Worm (Caenorhabditis elegans) whole organism, L4 larva: ENCODE results near the gene F09C12.2.

Experiments
- D1046.2 ChIP-seq: fragments of 200-800 bp; sonication (Bioruptor generic); IDR thresholded peaks from 2 replicates; pipeline ENCODE4 v1.3.6; 2022; ENCODE audit warnings: missing genetic modification characterization, missing compliant biosample characterization
- F10B5.3 ChIP-seq: sonication (generic microtip); optimal IDR thresholded peaks from 2 replicates; lab custom pipeline; 2016; ENCODE audit warnings: mild to moderate bottlenecking, missing genetic modification characterization, missing compliant biosample characterization
- F26F4.8 ChIP-seq: fragments of 200-800 bp; sonication (Bioruptor generic); conservative IDR thresholded peaks from 2 replicates; pipeline ENCODE4 v1.3.6; 2022; ENCODE audit warnings: missing genetic modification characterization, missing compliant biosample characterization
- F49E8.2 ChIP-seq: sonication (generic microtip); optimal IDR thresholded peaks from 2 replicates; lab custom pipeline; 2016; ENCODE audit warnings: missing compliant biosample characterization, mild to moderate bottlenecking, missing genetic modification characterization, borderline replicate concordance
- R02D3.7 ChIP-seq: fragments of 150-350 bp; sonication (generic microtip); optimal IDR thresholded peaks from 3 replicates; lab custom pipeline; 2014; ENCODE audit warnings: missing biosample characterization, missing genetic modification characterization
- T26A8.4 ChIP-seq: fragments of 200-800 bp; sonication (Bioruptor generic); IDR thresholded peaks from 2 replicates; pipeline ENCODE4 v1.3.6; 2022; ENCODE audit warnings: missing genetic modification characterization, missing compliant biosample characterization
- Y5F2A.4 ChIP-seq: fragments of 200-800 bp; sonication (Bioruptor generic); optimal IDR thresholded peaks from 2 replicates; lab custom pipeline; 2018; ENCODE audit warnings: mild to moderate bottlenecking, missing genetic modification characterization, missing compliant biosample characterization
- Y75B8A.6 ChIP-seq: fragments of 200-800 bp; sonication (Bioruptor generic); IDR thresholded peaks from 2 replicates; pipeline ENCODE4 v1.3.6; 2022; ENCODE audit warnings: missing genetic modification reagents, missing genetic modification characterization, missing compliant biosample characterization
- aly-2 ChIP-seq: sonication (generic microtip); optimal IDR thresholded peaks from 2 replicates; lab custom pipeline; 2018; ENCODE audit warnings: missing biosample characterization, missing genetic modification characterization
- ceh-20 ChIP-seq: fragments of 200-800 bp; sonication (Bioruptor generic); IDR thresholded peaks from 2 replicates; pipeline ENCODE4 v1.3.6; 2022; ENCODE audit warnings: missing genetic modification reagents, missing genetic modification characterization, missing compliant biosample characterization
- ceh-28 ChIP-seq: fragments of 150-350 bp; optimal IDR thresholded peaks from 2 replicates; lab custom pipeline; 2014; ENCODE audit warnings: missing biosample characterization, missing genetic modification reagents, missing genetic modification characterization
- ceh-44 ChIP-seq: fragments of 200-800 bp; sonication (Bioruptor generic); IDR thresholded peaks from 2 replicates; pipeline ENCODE4 v1.3.6; 2022; ENCODE audit warnings: missing genetic modification reagents, missing genetic modification characterization, missing compliant biosample characterization
- ctbp-1 ChIP-seq: fragments of 200-800 bp; sonication (Bioruptor generic); IDR thresholded peaks from 2 replicates; pipeline ENCODE4 v1.3.6; 2022; ENCODE audit warnings: missing genetic modification reagents, missing genetic modification characterization, missing compliant biosample characterization
- daf-16 ChIP-seq, 3 experiments: sonication (generic microtip); optimal IDR thresholded peaks; 2 replicates each; lab custom pipeline; 2016 to 2017; ENCODE audit warnings: missing genetic modification characterization in 3 of 3, missing genetic modification reagents in 3 of 3, mild to moderate bottlenecking in 2 of 3, missing compliant biosample characterization in 2 of 3, missing biosample characterization in 1 of 3, moderate library complexity in 1 of 3
- daf-8 ChIP-seq: fragments of 200-800 bp; sonication (Bioruptor generic); IDR thresholded peaks from 2 replicates; pipeline ENCODE4 v1.3.6; 2022; ENCODE audit warnings: missing genetic modification characterization, missing compliant biosample characterization
- dmd-6 ChIP-seq: fragments of 200-800 bp; sonication (Bioruptor generic); IDR thresholded peaks from 2 replicates; pipeline ENCODE4 v1.3.6; 2022; ENCODE audit warnings: missing genetic modification reagents, missing genetic modification characterization, missing compliant biosample characterization
- dmd-8 ChIP-seq: fragments of 200-800 bp; sonication (Bioruptor generic); IDR thresholded peaks from 2 replicates; pipeline ENCODE4 v1.3.6; 2022; ENCODE audit warnings: missing genetic modification characterization, missing compliant biosample characterization
- duxl-1 ChIP-seq: sonication (generic microtip); optimal IDR thresholded peaks from 2 replicates; lab custom pipeline; 2016; ENCODE audit warnings: mild to moderate bottlenecking, missing genetic modification characterization, moderate library complexity, missing compliant biosample characterization; ENCODE audit not compliant: poor library complexity
- egl-27 ChIP-seq: sonication (generic microtip); optimal IDR thresholded peaks from 3 replicates; lab custom pipeline; 2017; ENCODE audit warnings: missing biosample characterization, missing genetic modification reagents, missing genetic modification characterization
- fos-1 ChIP-seq: fragments of 150-350 bp; optimal IDR thresholded peaks from 2 replicates; lab custom pipeline; 2014; ENCODE audit warnings: missing biosample characterization, missing genetic modification characterization
- hif-1 ChIP-seq, 2 experiments: sonication (generic microtip); optimal IDR thresholded peaks; 2 replicates each; lab custom pipeline; 2016 to 2017; ENCODE audit warnings: missing compliant biosample characterization in 2 of 2, missing genetic modification characterization in 2 of 2, missing genetic modification reagents in 2 of 2, missing genotype in 2 of 2, mild to moderate bottlenecking in 1 of 2
- hlh-11 ChIP-seq: fragments of 200-800 bp; sonication (Bioruptor generic); optimal IDR thresholded peaks from 2 replicates; lab custom pipeline; 2018; ENCODE audit warnings: mild to moderate bottlenecking, missing genetic modification characterization, missing compliant biosample characterization
- hlh-30 ChIP-seq: sonication (generic microtip); optimal IDR thresholded peaks from 2 replicates; lab custom pipeline; 2017; ENCODE audit warnings: antibody characterized with exemption, mild to moderate bottlenecking, missing genetic modification characterization, missing compliant biosample characterization; ENCODE audit not compliant: insufficient read depth
- hmg-1.1 ChIP-seq: fragments of 200-800 bp; sonication (Bioruptor generic); IDR thresholded peaks from 2 replicates; pipeline ENCODE4 v1.3.6; 2022; ENCODE audit warnings: missing genetic modification reagents, missing genetic modification characterization, missing compliant biosample characterization
- jun-1 ChIP-seq: fragments of 150-350 bp; optimal IDR thresholded peaks from 2 replicates; lab custom pipeline; 2014; ENCODE audit warnings: missing biosample characterization, missing genetic modification reagents, missing genetic modification characterization
- lin-29 ChIP-seq: fragments of 200-800 bp; sonication (Bioruptor generic); IDR thresholded peaks from 2 replicates; pipeline ENCODE4 v1.3.6; 2022; ENCODE audit warnings: missing genetic modification reagents, missing genetic modification characterization, missing compliant biosample characterization
- lin-39 ChIP-seq: fragments of 150-350 bp; optimal IDR thresholded peaks from 2 replicates; lab custom pipeline; 2014; ENCODE audit warnings: missing biosample characterization, missing genetic modification reagents, missing genetic modification characterization
- lir-3 ChIP-seq: sonication (generic microtip); optimal IDR thresholded peaks from 2 replicates; lab custom pipeline; 2016; ENCODE audit warnings: mild to moderate bottlenecking, missing genetic modification characterization, missing compliant biosample characterization
- madf-5 ChIP-seq, 2 experiments: fragments of 200-800 bp; sonication (Bioruptor generic); IDR thresholded peaks; 2 replicates each; pipeline ENCODE4 v1.3.6; 2022; ENCODE audit warnings: missing compliant biosample characterization in 2 of 2, missing genetic modification characterization in 2 of 2
- madf-9 ChIP-seq: fragments of 200-800 bp; sonication (Bioruptor generic); conservative IDR thresholded peaks from 2 replicates; pipeline ENCODE4 v1.3.6; 2022; ENCODE audit warnings: missing genetic modification reagents, missing genetic modification characterization, missing compliant biosample characterization
- mdl-1 ChIP-seq, 2 experiments: fragments of 150-350 bp in 1 of 2; sonication (generic microtip) in 1 of 2; optimal IDR thresholded peaks; 2 replicates each; lab custom pipeline; 2014 to 2017; ENCODE audit warnings: missing biosample characterization in 2 of 2, missing genetic modification characterization in 2 of 2
- mdt-29 ChIP-seq: fragments of 200-800 bp; sonication (Bioruptor generic); IDR thresholded peaks from 2 replicates; pipeline ENCODE4 v1.3.6; 2022; ENCODE audit warnings: missing genetic modification reagents, missing genetic modification characterization, missing compliant biosample characterization
- mxl-3 ChIP-seq: fragments of 200-800 bp; sonication (Bioruptor generic); optimal IDR thresholded peaks from 2 replicates; lab custom pipeline; 2018; ENCODE audit warnings: mild to moderate bottlenecking, missing genetic modification characterization, missing compliant biosample characterization
- nhr-10 ChIP-seq: fragments of 150-350 bp; optimal IDR thresholded peaks from 2 replicates; lab custom pipeline; 2014; ENCODE audit warnings: missing biosample characterization, missing genetic modification characterization
- nhr-102 ChIP-seq: sonication (generic microtip); optimal IDR thresholded peaks from 2 replicates; lab custom pipeline; 2016; ENCODE audit warnings: mild to moderate bottlenecking, missing genetic modification characterization, moderate library complexity, missing compliant biosample characterization
- nhr-111 ChIP-seq: fragments of 200-800 bp; sonication (Bioruptor generic); optimal IDR thresholded peaks from 2 replicates; lab custom pipeline; 2018; ENCODE audit warnings: mild to moderate bottlenecking, missing genetic modification characterization, missing compliant biosample characterization
- nhr-25 ChIP-seq: sonication (generic microtip); optimal IDR thresholded peaks from 2 replicates; lab custom pipeline; 2017; ENCODE audit warnings: missing genetic modification characterization, mild to moderate bottlenecking, missing compliant biosample characterization, antibody characterized with exemption, moderate library complexity, borderline replicate concordance; ENCODE audit not compliant: insufficient read depth
- nhr-76 ChIP-seq: fragments of 150-350 bp; optimal IDR thresholded peaks from 2 replicates; lab custom pipeline; 2014; ENCODE audit warnings: missing biosample characterization, missing genetic modification characterization
- pha-4 ChIP-seq, 2 experiments: fragments of 150-350 bp in 1 of 2; fragments of 200-800 bp in 1 of 2; sonication (Bioruptor generic) in 1 of 2; IDR thresholded peaks in 1 of 2; optimal IDR thresholded peaks in 1 of 2; 2 replicates each; pipeline versions ENCODE4 v1.3.6 to Lab custom; 2014 to 2022; ENCODE audit warnings: missing genetic modification characterization in 2 of 2, missing genetic modification reagents in 2 of 2, missing biosample characterization in 1 of 2, missing compliant biosample characterization in 1 of 2
- php-3 ChIP-seq: fragments of 200-800 bp; sonication (Bioruptor generic); IDR thresholded peaks from 2 replicates; pipeline ENCODE4 v1.3.6; 2022; ENCODE audit warnings: missing genetic modification reagents, missing genetic modification characterization, missing compliant biosample characterization
- rbr-2 ChIP-seq: sonication (generic microtip); optimal IDR thresholded peaks from 2 replicates; lab custom pipeline; 2016; ENCODE audit warnings: missing genotype, missing genetic modification characterization, missing compliant biosample characterization
- tag-97 ChIP-seq: fragments of 200-800 bp; sonication (Bioruptor generic); IDR thresholded peaks from 2 replicates; pipeline ENCODE4 v1.3.6; 2022; ENCODE audit warnings: missing genetic modification characterization, missing compliant biosample characterization
- unc-39 ChIP-seq: sonication (generic microtip); optimal IDR thresholded peaks from 2 replicates; lab custom pipeline; 2017; ENCODE audit warnings: missing biosample characterization, missing genetic modification characterization
- unc-62 ChIP-seq, 3 experiments: fragments of 150-350 bp in 1 of 3; sonication (generic microtip); optimal IDR thresholded peaks in 2 of 3; peaks in 1 of 3; 1 replicate in 1 of 3; 2 replicates in 2 of 3; lab custom pipeline; 2014 to 2017; ENCODE audit warnings: missing biosample characterization in 3 of 3, missing genetic modification characterization in 3 of 3, missing genetic modification reagents in 3 of 3, missing genotype in 1 of 3
- zag-1 ChIP-seq: fragments of 150-350 bp; optimal IDR thresholded peaks from 2 replicates; lab custom pipeline; 2014; ENCODE audit warnings: missing biosample characterization, missing genetic modification characterization
- zip-11 ChIP-seq: fragments of 200-800 bp; sonication (Bioruptor generic); IDR thresholded peaks from 2 replicates; pipeline ENCODE4 v1.3.6; 2022; ENCODE audit warnings: missing genetic modification characterization, missing compliant biosample characterization
- zip-2 ChIP-seq: fragments of 150-350 bp; optimal IDR thresholded peaks from 2 replicates; lab custom pipeline; 2014; ENCODE audit warnings: missing biosample characterization, missing genetic modification characterization
- ztf-11 ChIP-seq: fragments of 150-350 bp; optimal IDR thresholded peaks from 2 replicates; lab custom pipeline; 2014; ENCODE audit warnings: missing biosample characterization, missing genetic modification characterization
- ztf-7 ChIP-seq: fragments of 150-350 bp; optimal IDR thresholded peaks from 2 replicates; lab custom pipeline; 2014; ENCODE audit warnings: missing biosample characterization, missing genetic modification characterization

Gene F09C12.2

ce11 chrII:5105020-5105419 lies 4.8 kb upstream of the F09C12.2 start (continued):
- TF ChIP-seq ceh-20 (GFP tag; lab: Robert Waterston, UW) (peak; percentile 81; the same call in 1 of the 2 replicates), ceh-44 (peak; percentile 76), D1046.2 (GFP tag; lab: Robert Waterston, UW) (peak; percentile 88), mxl-3 (GFP tag; lab: Kevin White, UChicago) (peak; percentile 69), mdl-1 (tag; optimal IDR thresholded peaks at IDR 0.05; lab: Kevin White, UChicago) (peak in 1 of 2 experiments; percentile 28), unc-39 (no peak), ztf-7 (peak; percentile 32), dmd-8 (peak; percentile 94), duxl-1 (tag; lab: Kevin White, UChicago) (peak; percentile 85), R02D3.7 (tag; lab: Kevin White, UChicago) (peak; percentile 4), ceh-28 (tag; lab: Kevin White, UChicago) (no peak), nhr-76 (tag; lab: Kevin White, UChicago) (no peak), nhr-111 (GFP tag; lab: Kevin White, UChicago) (peak; percentile 87), ctbp-1 (GFP tag; lab: Robert Waterston, UW) (peak; percentile 89), lin-39 (no peak), daf-8 (GFP tag; lab: Robert Waterston, UW) (no peak), T26A8.4 (GFP tag; lab: Robert Waterston, UW) (no peak; the same call in 1 of the 2 replicates), lir-3 (peak; percentile 78), daf-16 (GFP tag; optimal IDR thresholded peaks at IDR 0.05; lab: Kevin White, UChicago) (peak in 1 of 2 experiments; percentile 94), daf-16 (tag; optimal IDR thresholded peaks at IDR 0.05; lab: Kevin White, UChicago) (peak; percentile 78), zip-11 (peak; percentile 73; the same call in 1 of the 2 replicates), php-3 (GFP tag; lab: Robert Waterston, UW) (peak; percentile 58; the same call in 1 of the 2 replicates), hlh-30 (peak; percentile 70), F49E8.2 (peak; percentile 63), madf-9 (no peak; the same call in 1 of the 2 replicates), Y75B8A.6 (GFP tag; lab: Robert Waterston, UW) (peak; percentile 86), Y5F2A.4 (GFP tag; lab: Kevin White, UChicago) (peak; percentile 75), dmd-6 (GFP tag; lab: Robert Waterston, UW) (peak; percentile 82), madf-5 (GFP tag; IDR thresholded peaks at IDR 0.05; lab: Robert Waterston, UW) (peak; percentile 83 to 84; a peak in 3 of 4 replicates), F10B5.3 (peak; percentile 60), ztf-11 (tag; lab: Kevin White, UChicago) (no peak), egl-27 (tag; lab: Kevin White, UChicago) (no peak), zip-2 (tag; lab: Kevin White, UChicago) (peak; percentile 60), hmg-1.1 (GFP tag; lab: Robert Waterston, UW) (peak; percentile 89), zag-1 (tag; lab: Kevin White, UChicago) (no peak), mdt-29 (GFP tag; lab: Robert Waterston, UW) (peak; percentile 59), nhr-25 (no peak), aly-2 (tag; lab: Kevin White, UChicago) (peak; percentile 4), unc-62 (GFP tag; optimal IDR thresholded peaks at IDR 0.05 in 1 of 2; lab: Kevin White, UChicago) (peak in 1 of 2 experiments; percentile 82), unc-62 (tag; optimal IDR thresholded peaks at IDR 0.05; lab: Kevin White, UChicago) (no peak), hif-1 (tag; optimal IDR thresholded peaks at IDR 0.05; lab: Kevin White, UChicago) (peak in 1 of 2 experiments; percentile 25), nhr-102 (tag; lab: Kevin White, UChicago) (peak; percentile 82), tag-97 (GFP tag; lab: Robert Waterston, UW) (no peak), F26F4.8 (GFP tag; lab: Robert Waterston, UW) (peak; percentile 92), nhr-10 (tag; lab: Kevin White, UChicago) (no peak), hlh-11 (tag; lab: Kevin White, UChicago) (no peak), jun-1 (tag; lab: Kevin White, UChicago) (no peak), pha-4 (GFP tag; IDR thresholded peaks at IDR 0.05; lab: Robert Waterston, UW) (no peak; the same call in 1 of the 2 replicates), pha-4 (tag; optimal IDR thresholded peaks at IDR 0.05; lab: Kevin White, UChicago) (no peak), rbr-2 (tag; lab: Kevin White, UChicago) (peak; percentile 71), fos-1 (tag; lab: Kevin White, UChicago) (no peak), lin-29 (GFP tag; lab: Robert Waterston, UW) (peak; percentile 65)
